Fruit fly (Drosophila melanogaster) whole organism, wandering third instar larva: ENCODE measurements around the gene CG12219.
A peak's percentile ranks its signal among the peaks of the same experiment; 100 is the strongest.

Experiments
- Abd-B ChIP-seq: fragments of >200 bp; optimal IDR thresholded peaks from 2 replicates; lab custom pipeline; 2017; ENCODE audit warnings: missing biosample characterization, missing genetic modification characterization
- CG32264 ChIP-seq: fragments of 200-800 bp; sonication (Bioruptor generic); optimal IDR thresholded peaks from 2 replicates; lab custom pipeline; 2016; ENCODE audit warnings: missing biosample characterization, missing genetic modification characterization
- CG9705 ChIP-seq: fragments of 200-800 bp; sonication (Bioruptor generic); optimal IDR thresholded peaks from 2 replicates; lab custom pipeline; 2018; ENCODE audit warnings: missing biosample characterization, mild to moderate bottlenecking, missing genetic modification characterization
- CrebA ChIP-seq: fragments of 200-800 bp; sonication (Bioruptor generic); optimal IDR thresholded peaks from 2 replicates; lab custom pipeline; 2016; ENCODE audit warnings: missing biosample characterization, mild to moderate bottlenecking, missing genetic modification characterization, borderline replicate concordance
- Dfd ChIP-seq: fragments of >200 bp; optimal IDR thresholded peaks from 2 replicates; lab custom pipeline; 2017; ENCODE audit warnings: missing biosample characterization, missing genetic modification characterization
- Dif ChIP-seq: fragments of 200-275, 200-300 bp; sonication (Bioruptor generic); optimal IDR thresholded peaks from 2 replicates; lab custom pipeline; 2018; ENCODE audit warnings: missing biosample characterization, missing genetic modification characterization; ENCODE audit not compliant: partially characterized antibody
- GATAd ChIP-seq: sonication (Bioruptor generic); optimal IDR thresholded peaks from 2 replicates; lab custom pipeline; 2016; ENCODE audit warnings: missing biosample characterization, missing genetic modification characterization
- HLH106 ChIP-seq: fragments of 200-800 bp; optimal IDR thresholded peaks from 3 replicates; lab custom pipeline; 2019; ENCODE audit warnings: missing biosample characterization, mild to moderate bottlenecking, missing genetic modification characterization, moderate library complexity
- Hnf4 ChIP-seq: fragments of 200-800 bp; sonication (Bioruptor generic); optimal IDR thresholded peaks from 2 replicates; lab custom pipeline; 2016; ENCODE audit warnings: missing biosample characterization, mild to moderate bottlenecking, missing genetic modification characterization
- Hr78 ChIP-seq: fragments of >200 bp; optimal IDR thresholded peaks from 2 replicates; lab custom pipeline; 2017; ENCODE audit warnings: missing biosample characterization, missing genetic modification characterization
- Hr83 ChIP-seq: fragments of 200-300 bp; sonication (Bioruptor generic); optimal IDR thresholded peaks from 2 replicates; lab custom pipeline; 2016; ENCODE audit warnings: missing biosample characterization, mild to moderate bottlenecking, missing genetic modification characterization, moderate library complexity; ENCODE audit not compliant: poor library complexity, severe bottlenecking
- Jra ChIP-seq: sonication (Bioruptor generic); optimal IDR thresholded peaks from 2 replicates; lab custom pipeline; 2016; ENCODE audit warnings: missing biosample characterization, missing genetic modification characterization
- Mio ChIP-seq: sonication (Bioruptor generic); optimal IDR thresholded peaks from 2 replicates; lab custom pipeline; 2016; ENCODE audit warnings: missing biosample characterization, missing genetic modification characterization
- Myc ChIP-seq: fragments of >200 bp; optimal IDR thresholded peaks from 2 replicates; lab custom pipeline; 2017
- N ChIP-seq: fragments of >200 bp; optimal IDR thresholded peaks from 2 replicates; lab custom pipeline; 2018; ENCODE audit warnings: missing biosample characterization, missing external identifiers, missing genetic modification characterization
- OdsH ChIP-seq: fragments of 200-800 bp; sonication (Bioruptor generic); optimal IDR thresholded peaks from 2 replicates; lab custom pipeline; 2016; ENCODE audit warnings: missing biosample characterization, mild to moderate bottlenecking, missing genetic modification characterization
- Rel ChIP-seq, 2 experiments: fragments of 200-800 bp; sonication (Bioruptor generic) in 1 of 2; optimal IDR thresholded peaks; 2 replicates in 1 of 2; 3 replicates in 1 of 2; lab custom pipeline; 2016 to 2019; ENCODE audit warnings: mild to moderate bottlenecking in 2 of 2, missing biosample characterization in 2 of 2, missing genetic modification characterization in 2 of 2, moderate library complexity in 1 of 2
- Sp1 ChIP-seq: fragments of 200-800 bp; sonication (Bioruptor generic); optimal IDR thresholded peaks from 3 replicates; lab custom pipeline; 2019; ENCODE audit warnings: missing biosample characterization, mild to moderate bottlenecking, missing genetic modification characterization, moderate library complexity
- Vsx2 ChIP-seq: fragments of 200-300, 225-300 bp; sonication (Bioruptor generic); optimal IDR thresholded peaks from 2 replicates; lab custom pipeline; 2018; ENCODE audit warnings: missing biosample characterization, missing genetic modification characterization; ENCODE audit not compliant: partially characterized antibody
- br ChIP-seq: fragments of 200-800 bp; sonication (Bioruptor generic); optimal IDR thresholded peaks from 2 replicates; lab custom pipeline; 2016; ENCODE audit warnings: missing biosample characterization, missing genetic modification characterization
- brk ChIP-seq: fragments of 200-800 bp; sonication (Bioruptor generic); optimal IDR thresholded peaks from 2 replicates; lab custom pipeline; 2016; ENCODE audit warnings: missing biosample characterization, mild to moderate bottlenecking, missing genetic modification characterization
- dl ChIP-seq, 2 experiments: fragments of 175-275, 200-275 bp in 1 of 2; fragments of 200-275 bp in 1 of 2; sonication (Bioruptor generic); optimal IDR thresholded peaks; lab custom pipeline; 2018; ENCODE audit warnings: mild to moderate bottlenecking in 2 of 2, missing biosample characterization in 2 of 2, missing genetic modification characterization in 2 of 2, moderate library complexity in 2 of 2; ENCODE audit not compliant: partially characterized antibody in 2 of 2, insufficient read depth in 1 of 2
- dmrt93B ChIP-seq: fragments of 200-800 bp; sonication (Bioruptor generic); optimal IDR thresholded peaks from 2 replicates; lab custom pipeline; 2018; ENCODE audit warnings: missing biosample characterization, mild to moderate bottlenecking, missing genetic modification characterization
- dsf ChIP-seq: sonication (Bioruptor generic); optimal IDR thresholded peaks from 2 replicates; lab custom pipeline; 2016; ENCODE audit warnings: missing biosample characterization, missing genetic modification characterization, borderline replicate concordance
- ey ChIP-seq: fragments of 200-800 bp; sonication (Bioruptor generic); optimal IDR thresholded peaks from 2 replicates; lab custom pipeline; 2016; ENCODE audit warnings: missing biosample characterization, missing genetic modification characterization
- foxo ChIP-seq, 2 experiments: fragments of 200-800 bp; sonication (Bioruptor generic); optimal IDR thresholded peaks; 2 replicates in 1 of 2; 3 replicates in 1 of 2; lab custom pipeline; 2016 to 2017; ENCODE audit warnings: missing biosample characterization in 2 of 2, missing genetic modification characterization in 2 of 2
- fru ChIP-seq: fragments of 200-800 bp; sonication (Bioruptor generic); optimal IDR thresholded peaks from 3 replicates; lab custom pipeline; 2016; ENCODE audit warnings: missing biosample characterization, mild to moderate bottlenecking, missing genetic modification characterization
- h ChIP-seq: fragments of 200-800 bp; sonication (Bioruptor generic); optimal IDR thresholded peaks from 3 replicates; lab custom pipeline; 2016; ENCODE audit warnings: missing biosample characterization, mild to moderate bottlenecking, missing genetic modification characterization
- jim ChIP-seq: fragments of 175-275, 200-325 bp; sonication (Bioruptor generic); optimal IDR thresholded peaks from 2 replicates; lab custom pipeline; 2016; ENCODE audit warnings: missing biosample characterization, mild to moderate bottlenecking, missing genetic modification characterization
- lola ChIP-seq: fragments of >200 bp; optimal IDR thresholded peaks from 2 replicates; lab custom pipeline; 2017; ENCODE audit warnings: missing biosample characterization, missing genetic modification characterization
- pan ChIP-seq: fragments of >200 bp; optimal IDR thresholded peaks from 2 replicates; lab custom pipeline; 2017
- psq ChIP-seq: fragments of 200-800 bp; sonication (Bioruptor generic); optimal IDR thresholded peaks from 3 replicates; lab custom pipeline; 2017; ENCODE audit warnings: missing biosample characterization, mild to moderate bottlenecking, missing genetic modification characterization, moderate library complexity
- rgr ChIP-seq: fragments of 200-800 bp; sonication (Bioruptor generic); optimal IDR thresholded peaks from 3 replicates; lab custom pipeline; 2016; ENCODE audit warnings: missing biosample characterization, mild to moderate bottlenecking, missing genetic modification characterization
- sage ChIP-seq: fragments of 200-800 bp; sonication (Bioruptor generic); optimal IDR thresholded peaks from 2 replicates; lab custom pipeline; 2016; ENCODE audit warnings: missing biosample characterization, mild to moderate bottlenecking, missing genetic modification characterization
- sv ChIP-seq: fragments of 200-800 bp; sonication (Bioruptor generic); optimal IDR thresholded peaks from 3 replicates; lab custom pipeline; 2016; ENCODE audit warnings: missing biosample characterization, missing genetic modification characterization
- tai ChIP-seq: sonication (Bioruptor generic); optimal IDR thresholded peaks from 2 replicates; lab custom pipeline; 2016; ENCODE audit warnings: missing biosample characterization, missing genetic modification characterization
- usp ChIP-seq: fragments of >200 bp; optimal IDR thresholded peaks from 2 replicates; lab custom pipeline; 2017; ENCODE audit warnings: missing biosample characterization, missing genetic modification characterization
- woc ChIP-seq: sonication (Bioruptor generic); optimal IDR thresholded peaks from 2 replicates; lab custom pipeline; 2016; ENCODE audit warnings: missing biosample characterization, mild to moderate bottlenecking, missing genetic modification characterization

CG12219 gene

dm6 chrX:6339970-6340548, 39.0 kb upstream of the CG12219 start:
- TF ChIP-seq psq (peak; percentile 87), dmrt93B (no peak)
- TF ChIP-seq, all 38 proteins: peak for 1

- TF ChIP-seq dsf (GFP tag; lab: Kevin White, UChicago) (no peak), br (GFP tag; lab: Kevin White, UChicago) (peak; percentile 39), usp (GFP tag; lab: Kevin White, UChicago) (no peak), rgr (GFP tag; lab: Kevin White, UChicago) (peak; percentile 19), h (peak; percentile 55), Hr83 (no peak), CrebA (GFP tag; lab: Kevin White, UChicago) (no peak), Dif (GFP tag; lab: Kevin White, UChicago) (peak; percentile 59), GATAd (no peak), CG9705 (GFP tag; lab: Kevin White, UChicago) (no peak), dl (GFP tag; optimal IDR thresholded peaks at IDR 0.05; lab: Kevin White, UChicago; ENCODE audit: insufficient read depth in 1 of 2, partially characterized antibody in 2 of 2) (peak; percentile 14 to 47), brk (no peak), Vsx2 (GFP tag; lab: Kevin White, UChicago) (no peak), Myc (lab: Kevin White, UChicago) (no peak), sage (GFP tag; lab: Kevin White, UChicago) (no peak), Sp1 (GFP tag; lab: Kevin White, UChicago) (peak; percentile 13), Dfd (GFP tag; lab: Kevin White, UChicago) (no peak), N (GFP tag; lab: Kevin White, UChicago) (no peak), OdsH (peak; percentile 23), woc (GFP tag; lab: Kevin White, UChicago) (no peak), Hnf4 (GFP tag; lab: Kevin White, UChicago) (peak; percentile 8), Rel (GFP tag; optimal IDR thresholded peaks at IDR 0.05; lab: Kevin White, UChicago) (no peak), Rel (tag; optimal IDR thresholded peaks at IDR 0.05; lab: Kevin White, UChicago) (no peak), Abd-B (GFP tag; lab: Kevin White, UChicago) (no peak), Hr78 (GFP tag; lab: Kevin White, UChicago) (no peak), CG32264 (GFP tag; lab: Kevin White, UChicago) (no peak), fru (peak; percentile 57), jim (no peak), sv (GFP tag; lab: Kevin White, UChicago) (no peak), tai (GFP tag; lab: Kevin White, UChicago) (no peak), Mio (no peak), foxo (GFP tag; optimal IDR thresholded peaks at IDR 0.05; lab: Kevin White, UChicago) (peak in 1 of 2 experiments; percentile 62), lola (GFP tag; lab: Kevin White, UChicago) (no peak), Jra (no peak), dmrt93B (peak; percentile 22), ey (GFP tag; lab: Kevin White, UChicago) (peak; percentile 48), psq (no peak), HLH106 (tag; lab: Kevin White, UChicago) (peak; percentile 53), pan (lab: Kevin White, UChicago) (no peak)
These were observed 37.9 kb upstream of the CG12219 start for dm6 chrX:6338738-6339614.
